Fruit fly (Drosophila melanogaster) whole organism, embryonic: ENCODE measurements around the gene CG9498.

Source experiments
- ATbp ChIP-seq: fragments of 200-800 bp; sonication (Bioruptor generic); optimal IDR thresholded peaks from 2 replicates; lab custom pipeline; 2017; ENCODE audit warnings: missing biosample characterization, mild to moderate bottlenecking, missing genetic modification characterization, missing genetic modification reagents
- CG10274 ChIP-seq: fragments of 200-800 bp; sonication (Bioruptor generic); optimal IDR thresholded peaks from 3 replicates; lab custom pipeline; 2017; ENCODE audit warnings: missing biosample characterization, mild to moderate bottlenecking, missing genetic modification characterization
- CG11085 ChIP-seq: fragments of 200-800 bp; sonication (Bioruptor generic); IDR thresholded peaks from 2 replicates; pipeline ENCODE4 v1.3.6; 2022; ENCODE audit warnings: missing biosample characterization, missing genetic modification characterization
- CG12942 ChIP-seq: fragments of 200-800 bp; sonication (Bioruptor generic); optimal IDR thresholded peaks from 3 replicates; lab custom pipeline; 2016; ENCODE audit warnings: missing biosample characterization, missing genetic modification characterization
- CG13287 ChIP-seq: fragments of 200-800 bp; sonication (Bioruptor generic); IDR thresholded peaks from 2 replicates; pipeline ENCODE4 v1.3.6; 2022; ENCODE audit warnings: missing biosample characterization, missing genetic modification characterization; ENCODE audit not compliant: partially characterized antibody
- CG13424 ChIP-seq: fragments of 200-800 bp; sonication (Bioruptor generic); optimal IDR thresholded peaks from 2 replicates; lab custom pipeline; 2019; ENCODE audit warnings: missing biosample characterization, mild to moderate bottlenecking, missing genetic modification characterization, moderate library complexity
- CG13894 ChIP-seq: fragments of 200-800 bp; sonication (Bioruptor generic); optimal IDR thresholded peaks from 3 replicates; lab custom pipeline; 2018; ENCODE audit warnings: missing biosample characterization, mild to moderate bottlenecking, missing genetic modification characterization, moderate library complexity
- CG17385 ChIP-seq: fragments of 200-800 bp; sonication (Bioruptor generic); optimal IDR thresholded peaks from 3 replicates; lab custom pipeline; 2018; ENCODE audit warnings: missing biosample characterization, mild to moderate bottlenecking, missing genetic modification characterization
- CG17802 ChIP-seq: fragments of 200-800 bp; sonication (Bioruptor generic); optimal IDR thresholded peaks from 2 replicates; lab custom pipeline; 2018; ENCODE audit warnings: missing biosample characterization, mild to moderate bottlenecking, missing genetic modification characterization, moderate library complexity
- CG18262 ChIP-seq: fragments of 200-800 bp; optimal IDR thresholded peaks from 3 replicates; lab custom pipeline; 2019; ENCODE audit warnings: missing biosample characterization, mild to moderate bottlenecking, missing genetic modification characterization, moderate library complexity
- CG2875 ChIP-seq: fragments of 200-800 bp; sonication (Bioruptor generic); optimal IDR thresholded peaks from 2 replicates; lab custom pipeline; 2017; ENCODE audit warnings: missing biosample characterization, mild to moderate bottlenecking, missing genetic modification characterization, missing genetic modification reagents
- CG32772 ChIP-seq: fragments of 200-800 bp; sonication (Bioruptor generic); IDR thresholded peaks from 2 replicates; pipeline ENCODE4 v1.3.6; 2022; ENCODE audit warnings: missing biosample characterization, missing genetic modification characterization
- CG4328 ChIP-seq: fragments of 200-800 bp; sonication (Bioruptor generic); optimal IDR thresholded peaks from 3 replicates; lab custom pipeline; 2017; ENCODE audit warnings: missing biosample characterization, missing genetic modification reagents, missing genetic modification characterization
- CG4820 ChIP-seq: fragments of 200-800 bp; sonication (Bioruptor generic); optimal IDR thresholded peaks from 3 replicates; lab custom pipeline; 2016; ENCODE audit warnings: missing biosample characterization, missing genetic modification characterization
- CG7786 ChIP-seq: fragments of 200-800 bp; sonication (Bioruptor generic); optimal IDR thresholded peaks from 2 replicates; lab custom pipeline; 2016; ENCODE audit warnings: missing biosample characterization, missing genetic modification characterization
- CG7987 ChIP-seq: fragments of 200-800 bp; sonication (Bioruptor generic); optimal IDR thresholded peaks from 2 replicates; lab custom pipeline; 2018; ENCODE audit warnings: missing biosample characterization, mild to moderate bottlenecking, missing genetic modification characterization, moderate library complexity
- CG8089 ChIP-seq: fragments of 200-800 bp; sonication (Bioruptor generic); optimal IDR thresholded peaks from 3 replicates; lab custom pipeline; 2016; ENCODE audit warnings: missing biosample characterization, missing genetic modification characterization
- CG8388 ChIP-seq: fragments of 200-800 bp; sonication (Bioruptor generic); optimal IDR thresholded peaks from 2 replicates; lab custom pipeline; 2019; ENCODE audit warnings: missing biosample characterization, mild to moderate bottlenecking, missing genetic modification characterization, moderate library complexity
- D19B ChIP-seq: fragments of 200-800 bp; sonication (Bioruptor generic); optimal IDR thresholded peaks from 2 replicates; lab custom pipeline; 2017; ENCODE audit warnings: missing biosample characterization, mild to moderate bottlenecking, missing genetic modification characterization
- HLH3B ChIP-seq: fragments of 200-800 bp; sonication (Bioruptor generic); IDR thresholded peaks from 2 replicates; pipeline ENCODE4 v1.3.6; 2022; ENCODE audit warnings: missing biosample characterization, missing genetic modification characterization
- Hey ChIP-seq: fragments of 200-800 bp; sonication (Bioruptor generic); optimal IDR thresholded peaks from 3 replicates; lab custom pipeline; 2018; ENCODE audit warnings: missing biosample characterization, mild to moderate bottlenecking, missing genetic modification characterization
- Lhr ChIP-seq: fragments of 200-800 bp; sonication (Bioruptor generic); optimal IDR thresholded peaks from 3 replicates; lab custom pipeline; 2017; ENCODE audit warnings: mild to moderate bottlenecking, missing biosample characterization, missing genetic modification reagents, missing genetic modification characterization
- MESR4 ChIP-seq: fragments of 200-800 bp; sonication (Bioruptor generic); optimal IDR thresholded peaks from 2 replicates; lab custom pipeline; 2018; ENCODE audit warnings: missing biosample characterization, mild to moderate bottlenecking, missing genetic modification characterization, moderate library complexity
- MTF-1 ChIP-seq: fragments of 200-800 bp; sonication (Bioruptor generic); optimal IDR thresholded peaks from 2 replicates; lab custom pipeline; 2018; ENCODE audit warnings: missing biosample characterization, mild to moderate bottlenecking, missing genetic modification characterization, borderline replicate concordance
- Rx ChIP-seq: fragments of 200-800 bp; sonication (Bioruptor generic); IDR thresholded peaks from 2 replicates; pipeline ENCODE4 v1.3.6; 2022; ENCODE audit warnings: missing biosample characterization, missing genetic modification characterization
- ara ChIP-seq: fragments of 200-800 bp; sonication (Bioruptor generic); IDR thresholded peaks from 2 replicates; pipeline ENCODE4 v1.3.6; 2022; ENCODE audit warnings: missing biosample characterization, missing genetic modification characterization
- ash1 ChIP-seq: fragments of 200-800 bp; sonication (Bioruptor generic); optimal IDR thresholded peaks from 2 replicates; lab custom pipeline; 2018; ENCODE audit warnings: missing biosample characterization, mild to moderate bottlenecking, missing genetic modification characterization
- bbx ChIP-seq: fragments of 200-800 bp; sonication (Bioruptor generic); IDR thresholded peaks from 2 replicates; pipeline ENCODE4 v1.3.6; 2022; ENCODE audit warnings: missing biosample characterization, missing genetic modification characterization; ENCODE audit not compliant: partially characterized antibody
- cato ChIP-seq: fragments of 200-800 bp; sonication (Bioruptor generic); optimal IDR thresholded peaks from 2 replicates; lab custom pipeline; 2016; ENCODE audit warnings: missing biosample characterization, missing genetic modification characterization, borderline replicate concordance
- chm ChIP-seq: fragments of 200-800 bp; sonication (Bioruptor generic); IDR thresholded peaks from 2 replicates; pipeline ENCODE4 v1.3.6; 2022; ENCODE audit warnings: missing biosample characterization, missing genetic modification characterization
- croc ChIP-seq: fragments of 200-800 bp; sonication (Bioruptor generic); conservative IDR thresholded peaks from 3 replicates; pipeline ENCODE4 v1.3.6; 2022; ENCODE audit warnings: missing biosample characterization, missing genetic modification characterization
- crp ChIP-seq, 2 experiments: fragments of 200-800 bp; sonication (Bioruptor generic); optimal IDR thresholded peaks; 2 replicates in 1 of 2; 3 replicates in 1 of 2; lab custom pipeline; 2017; ENCODE audit warnings: missing biosample characterization in 2 of 2, missing genetic modification characterization in 2 of 2, mild to moderate bottlenecking in 1 of 2, moderate library complexity in 1 of 2
- disco-r ChIP-seq: fragments of 200-800 bp; sonication (Bioruptor generic); optimal IDR thresholded peaks from 2 replicates; lab custom pipeline; 2016; ENCODE audit warnings: missing biosample characterization, missing genetic modification characterization
- eve ChIP-seq, 2 experiments: fragments of >200 bp; optimal IDR thresholded peaks; 2 replicates each; lab custom pipeline; 2017; ENCODE audit warnings: missing biosample characterization in 2 of 2, missing genetic modification characterization in 2 of 2
- fru ChIP-seq: fragments of >200 bp; optimal IDR thresholded peaks from 2 replicates; lab custom pipeline; 2017
- gce ChIP-seq: fragments of 200-800 bp; sonication (Bioruptor generic); IDR thresholded peaks from 3 replicates; pipeline ENCODE4 v1.3.6; 2022; ENCODE audit warnings: missing biosample characterization, missing genetic modification characterization
- gcm ChIP-seq: fragments of 200-800 bp; sonication (Bioruptor generic); optimal IDR thresholded peaks from 2 replicates; lab custom pipeline; 2019; ENCODE audit warnings: missing biosample characterization, mild to moderate bottlenecking, missing genetic modification characterization, moderate library complexity
- gem ChIP-seq: fragments of 200-800 bp; sonication (Bioruptor generic); optimal IDR thresholded peaks from 2 replicates; lab custom pipeline; 2019; ENCODE audit warnings: missing biosample characterization, mild to moderate bottlenecking, missing genetic modification characterization, moderate library complexity
- inv ChIP-seq: fragments of 200-800 bp; sonication (Bioruptor generic); IDR thresholded peaks from 2 replicates; pipeline ENCODE4 v1.3.6; 2022; ENCODE audit warnings: missing biosample characterization, missing genetic modification characterization; ENCODE audit not compliant: partially characterized antibody
- jigr1 ChIP-seq: fragments of 200-800 bp; sonication (Bioruptor generic); IDR thresholded peaks from 3 replicates; pipeline ENCODE4 v1.3.6; 2022; ENCODE audit warnings: missing biosample characterization, missing genetic modification characterization
- nerfin-1 ChIP-seq: fragments of 200-800 bp; sonication (Bioruptor generic); optimal IDR thresholded peaks from 3 replicates; lab custom pipeline; 2019; ENCODE audit warnings: missing biosample characterization, mild to moderate bottlenecking, missing genetic modification characterization, moderate library complexity
- phol ChIP-seq: fragments of 200-800 bp; sonication (Bioruptor generic); optimal IDR thresholded peaks from 3 replicates; lab custom pipeline; 2018; ENCODE audit warnings: missing biosample characterization, mild to moderate bottlenecking, missing genetic modification characterization, moderate library complexity
- pita ChIP-seq: fragments of 200-800 bp; sonication (Bioruptor generic); optimal IDR thresholded peaks from 2 replicates; lab custom pipeline; 2017; ENCODE audit warnings: missing biosample characterization, mild to moderate bottlenecking, missing genetic modification characterization
- slp2 ChIP-seq: fragments of 200-800 bp; sonication (Bioruptor generic); optimal IDR thresholded peaks from 2 replicates; lab custom pipeline; 2016; ENCODE audit warnings: missing biosample characterization, missing genetic modification characterization
- ssp ChIP-seq: fragments of 200-800 bp; sonication (Bioruptor generic); IDR thresholded peaks from 2 replicates; pipeline ENCODE4 v1.3.6; 2022; ENCODE audit warnings: missing biosample characterization, missing genetic modification characterization
- tin ChIP-seq: fragments of 200-800 bp; sonication (Bioruptor generic); optimal IDR thresholded peaks from 3 replicates; lab custom pipeline; 2016; ENCODE audit warnings: missing biosample characterization, missing genetic modification characterization
- tup ChIP-seq: fragments of 200-800 bp; sonication (Bioruptor generic); optimal IDR thresholded peaks from 2 replicates; lab custom pipeline; 2016; ENCODE audit warnings: missing biosample characterization, mild to moderate bottlenecking, missing genetic modification characterization, moderate library complexity
- zfh1 ChIP-seq: fragments of 200-800 bp; sonication (Bioruptor generic); IDR thresholded peaks from 3 replicates; pipeline ENCODE4 v1.3.6; 2022; ENCODE audit warnings: missing biosample characterization, missing genetic modification characterization

Gene CG9498

dm6 chr2L:6350984-6351808, at the start of gene CG9498 (continued):
- TF ChIP-seq MTF-1 (GFP tag; lab: Kevin White, UChicago), result no peak
- TF ChIP-seq inv (GFP tag; lab: Robert Waterston, UW), result no peak
- no peak for TF ChIP-seq CG8089 (GFP tag; lab: Kevin White, UChicago)
- TF ChIP-seq bbx (GFP tag; lab: Robert Waterston, UW), result no peak
- TF ChIP-seq croc (GFP tag; lab: Robert Waterston, UW), result peak; percentile 55; the same call in 2 of the 3 replicates
- TF ChIP-seq ara (GFP tag; lab: Robert Waterston, UW), result peak; percentile 51
- TF ChIP-seq CG13287 (GFP tag; lab: Robert Waterston, UW), result no peak
- no peak for TF ChIP-seq ash1
- TF ChIP-seq chm (GFP tag; lab: Robert Waterston, UW), result peak; percentile 37; the same call in 1 of the 2 replicates
- TF ChIP-seq jigr1 (GFP tag; lab: Robert Waterston, UW), result peak; percentile 67; the same call in 2 of the 3 replicates
- TF ChIP-seq CG2875 (GFP tag; lab: Kevin White, UChicago), result peak; percentile 39
- peak; percentile 27 for TF ChIP-seq CG7786
- TF ChIP-seq CG17802 (tag; lab: Kevin White, UChicago), result no peak
- peak; percentile 70 for TF ChIP-seq ATbp
- TF ChIP-seq HLH3B (GFP tag; lab: Robert Waterston, UW), result peak; percentile 84
- no peak; the same call in 1 of the 2 replicates for TF ChIP-seq ssp
- TF ChIP-seq CG8388 (GFP tag; lab: Kevin White, UChicago), result peak; percentile 60
- no peak for TF ChIP-seq eve (GFP tag; optimal IDR thresholded peaks at IDR 0.05; lab: Kevin White, UChicago)
- no peak for TF ChIP-seq cato
- TF ChIP-seq gem, result peak; percentile 95
- no peak for TF ChIP-seq Lhr
- no peak for TF ChIP-seq slp2 (GFP tag; lab: Kevin White, UChicago)
- peak; percentile 89 for TF ChIP-seq CG13424 (tag; lab: Kevin White, UChicago)
- peak; percentile 85 for TF ChIP-seq CG11085 (GFP tag; lab: Robert Waterston, UW)
- no peak for TF ChIP-seq fru (lab: Kevin White, UChicago)
- peak; percentile 66 for TF ChIP-seq nerfin-1
- TF ChIP-seq D19B (GFP tag; lab: Kevin White, UChicago), result peak; percentile 89
- TF ChIP-seq gcm, result peak; percentile 78
- TF ChIP-seq CG17385, result peak; percentile 86
- no peak for TF ChIP-seq Hey (tag; lab: Kevin White, UChicago)
- 0 out of 3 replicates have a peak, but pooled peaks have one; percentile 21 for TF ChIP-seq gce (GFP tag; lab: Robert Waterston, UW)
- peak; percentile 92 for TF ChIP-seq CG13894
- peak; percentile 78 for TF ChIP-seq CG4328 (GFP tag; lab: Kevin White, UChicago)
- TF ChIP-seq crp (GFP tag; optimal IDR thresholded peaks at IDR 0.05; lab: Kevin White, UChicago), result no peak
- peak; percentile 80 for TF ChIP-seq phol (tag; lab: Kevin White, UChicago)
- no peak for TF ChIP-seq CG7987 (GFP tag; lab: Kevin White, UChicago)
- TF ChIP-seq CG4820 (GFP tag; lab: Kevin White, UChicago), result no peak
- no peak for TF ChIP-seq zfh1 (GFP tag; lab: Robert Waterston, UW)
- TF ChIP-seq MESR4 (GFP tag; lab: Kevin White, UChicago), result no peak
- peak; percentile 72 for TF ChIP-seq CG10274 (GFP tag; lab: Kevin White, UChicago)
- peak; percentile 66 for TF ChIP-seq Rx
- no peak for TF ChIP-seq pita (GFP tag; lab: Kevin White, UChicago)
- no peak for TF ChIP-seq tup (GFP tag; lab: Kevin White, UChicago)
- TF ChIP-seq CG32772 (GFP tag; lab: Robert Waterston, UW), result peak; percentile 67
- peak; percentile 14 for TF ChIP-seq CG12942
- peak; percentile 15 for TF ChIP-seq tin (GFP tag; lab: Kevin White, UChicago)
- no peak for TF ChIP-seq disco-r (GFP tag; lab: Kevin White, UChicago)
- peak; percentile 83 for TF ChIP-seq CG18262 (tag; lab: Kevin White, UChicago)
